Fruit fly (Drosophila melanogaster): ENCODE measurements around the gene CG13999.
A peak's percentile ranks its signal among the peaks of the same experiment; 100 is the strongest.

CG13999 gene

DNA sequence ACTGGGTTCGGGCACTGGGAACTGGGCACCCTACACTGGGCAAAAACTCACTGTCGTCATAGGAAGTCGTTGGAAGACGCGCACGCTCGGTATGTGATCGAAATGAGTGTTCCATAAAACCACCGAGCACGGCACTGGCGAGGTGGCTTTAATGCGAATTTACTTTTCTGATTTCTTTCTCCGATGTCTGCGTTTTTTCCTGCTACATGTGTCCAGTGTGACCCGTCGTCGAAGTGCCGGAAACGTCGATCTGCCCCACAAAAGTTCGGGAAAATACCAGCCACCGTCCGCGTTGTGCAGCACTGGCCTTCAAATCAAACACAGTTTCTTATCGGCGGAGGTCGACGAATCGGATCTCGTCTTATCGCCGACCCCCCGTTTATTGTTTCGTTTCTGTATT, 43.0 kb upstream of the CG13999 start, which contains the start of gene Kdm5 (continued):
- TF ChIP-seq CG12391 (tag; optimal IDR thresholded peaks at IDR 0.05) (peak; percentile 9), CG10267 (tag; optimal IDR thresholded peaks at IDR 0.05) (peak; percentile 94), her (GFP tag; optimal IDR thresholded peaks at IDR 0.05) (no peak), vfl (GFP tag; optimal IDR thresholded peaks at IDR 0.05) (no peak), ab (GFP tag; optimal IDR thresholded peaks at IDR 0.05) (no peak), CG13287 (GFP tag; IDR thresholded peaks at IDR 0.05; ENCODE audit: partially characterized antibody) (peak; percentile 24; the same call in 1 of the 2 replicates), Blimp-1 (GFP tag; optimal IDR thresholded peaks at IDR 0.05) (no peak), CG6254 (GFP tag; optimal IDR thresholded peaks at IDR 0.05) (no peak), fd102C (GFP tag; optimal IDR thresholded peaks at IDR 0.05) (no peak), ap (GFP tag; IDR thresholded peaks at IDR 0.05) (no peak), Gsc (GFP tag; IDR thresholded peaks at IDR 0.05) (no peak), Neu2 (GFP tag; optimal IDR thresholded peaks at IDR 0.05; ENCODE audit: borderline replicate concordance) (no peak), kay (GFP tag; optimal IDR thresholded peaks at IDR 0.05) (no peak), mld (GFP tag; IDR thresholded peaks at IDR 0.05; ENCODE audit: partially characterized antibody) (no peak), Hmx (GFP tag; optimal IDR thresholded peaks at IDR 0.05) (no peak), CG14014 (GFP tag; IDR thresholded peaks at IDR 0.05) (0 out of 2 replicates have a peak, but pooled peaks have one; percentile 7), CG8924 (tag; optimal IDR thresholded peaks at IDR 0.05) (peak; percentile 7), tgo (GFP tag; IDR thresholded peaks at IDR 0.05) (no peak), CG18262 (tag; optimal IDR thresholded peaks at IDR 0.05) (peak; percentile 8), zen2 (GFP tag; IDR thresholded peaks at IDR 0.05; ENCODE audit: partially characterized antibody) (no peak), CG1024 (GFP tag; IDR thresholded peaks at IDR 0.05) (no peak), PHDP (tag; optimal IDR thresholded peaks at IDR 0.05) (peak; percentile 8), tll (GFP tag; optimal IDR thresholded peaks at IDR 0.05) (no peak), CG13624 (GFP tag; optimal IDR thresholded peaks at IDR 0.05) (peak; percentile 54), CG13894 (tag; optimal IDR thresholded peaks at IDR 0.05) (no peak), klu (GFP tag; IDR thresholded peaks at IDR 0.05) (peak; percentile 47; the same call in 1 of the 2 replicates), Lhr (GFP tag; optimal IDR thresholded peaks at IDR 0.05) (peak; percentile 60), ERR (GFP tag; optimal IDR thresholded peaks at IDR 0.05) (no peak), Med (GFP tag) (peak; percentile 93), CG1233 (GFP tag; optimal IDR thresholded peaks at IDR 0.05) (no peak), D19A (tag; optimal IDR thresholded peaks at IDR 0.05) (no peak), chif (GFP tag; optimal IDR thresholded peaks at IDR 0.05) (no peak), Opbp (GFP tag; IDR thresholded peaks at IDR 0.05; ENCODE audit: partially characterized antibody) (no peak; the same call in 2 of the 3 replicates), ci (GFP tag; IDR thresholded peaks at IDR 0.05) (peak; percentile 87), CG8089 (GFP tag; optimal IDR thresholded peaks at IDR 0.05) (peak; percentile 2), shn (GFP tag; optimal IDR thresholded peaks at IDR 0.05) (peak; percentile 45), Spps (tag; optimal IDR thresholded peaks at IDR 0.05) (no peak), Asciz (GFP tag; optimal IDR thresholded peaks at IDR 0.05) (no peak), Dbx (GFP tag; IDR thresholded peaks at IDR 0.05) (peak; percentile 58; the same call in 2 of the 3 replicates), knrl (GFP tag; IDR thresholded peaks at IDR 0.05; ENCODE audit: partially characterized antibody) (0 out of 3 replicates have a peak, but pooled peaks have one; percentile 12), wdn (GFP tag; IDR thresholded peaks at IDR 0.05) (no peak), CG43689 (GFP tag; IDR thresholded peaks at IDR 0.05) (no peak), Hr39 (optimal IDR thresholded peaks at IDR 0.05) (no peak), btn (GFP tag; optimal IDR thresholded peaks at IDR 0.05) (no peak), CG1832 (GFP tag; optimal IDR thresholded peaks at IDR 0.05) (no peak), CG2889 (GFP tag; IDR thresholded peaks at IDR 0.05) (no peak), CG8388 (GFP tag; optimal IDR thresholded peaks at IDR 0.05) (no peak), Hmr (GFP tag; optimal IDR thresholded peaks at IDR 0.05) (peak; percentile 54), CG11696 (GFP tag; IDR thresholded peaks at IDR 0.05) (no peak), Dip3 (GFP tag; optimal IDR thresholded peaks at IDR 0.05) (peak; percentile 44), gro (GFP tag; optimal IDR thresholded peaks at IDR 0.05) (peak; percentile 22)
